Worm (Caenorhabditis elegans) whole organism, L4 larva: ENCODE data around the gene srbc-27.

Experiments
- R02D3.7 ChIP-seq: fragments of 150-350 bp; sonication (generic microtip); optimal IDR thresholded peaks from 3 replicates; lab custom pipeline; 2014; ENCODE audit warnings: missing biosample characterization, missing genetic modification characterization
- ctbp-1 ChIP-seq: fragments of 200-800 bp; sonication (Bioruptor generic); IDR thresholded peaks from 2 replicates; pipeline ENCODE4 v1.3.6; 2022; ENCODE audit warnings: missing genetic modification reagents, missing genetic modification characterization, missing compliant biosample characterization
- egl-27 ChIP-seq: sonication (generic microtip); optimal IDR thresholded peaks from 3 replicates; lab custom pipeline; 2017; ENCODE audit warnings: missing biosample characterization, missing genetic modification reagents, missing genetic modification characterization
- fos-1 ChIP-seq: fragments of 150-350 bp; optimal IDR thresholded peaks from 2 replicates; lab custom pipeline; 2014; ENCODE audit warnings: missing biosample characterization, missing genetic modification characterization
- lir-3 ChIP-seq: sonication (generic microtip); optimal IDR thresholded peaks from 2 replicates; lab custom pipeline; 2016; ENCODE audit warnings: mild to moderate bottlenecking, missing genetic modification characterization, missing compliant biosample characterization
- mdl-1 ChIP-seq, 2 experiments: fragments of 150-350 bp in 1 of 2; sonication (generic microtip) in 1 of 2; optimal IDR thresholded peaks; 2 replicates each; lab custom pipeline; 2014 to 2017; ENCODE audit warnings: missing biosample characterization in 2 of 2, missing genetic modification characterization in 2 of 2
- mep-1 ChIP-seq: fragments of 150-350 bp; sonication (generic microtip); optimal IDR thresholded peaks from 3 replicates; lab custom pipeline; 2014; ENCODE audit warnings: missing biosample characterization, missing genetic modification characterization
- nhr-77 ChIP-seq: fragments of 150-350 bp; optimal IDR thresholded peaks from 2 replicates; lab custom pipeline; 2014; ENCODE audit warnings: missing biosample characterization, missing genetic modification characterization

DNA sequence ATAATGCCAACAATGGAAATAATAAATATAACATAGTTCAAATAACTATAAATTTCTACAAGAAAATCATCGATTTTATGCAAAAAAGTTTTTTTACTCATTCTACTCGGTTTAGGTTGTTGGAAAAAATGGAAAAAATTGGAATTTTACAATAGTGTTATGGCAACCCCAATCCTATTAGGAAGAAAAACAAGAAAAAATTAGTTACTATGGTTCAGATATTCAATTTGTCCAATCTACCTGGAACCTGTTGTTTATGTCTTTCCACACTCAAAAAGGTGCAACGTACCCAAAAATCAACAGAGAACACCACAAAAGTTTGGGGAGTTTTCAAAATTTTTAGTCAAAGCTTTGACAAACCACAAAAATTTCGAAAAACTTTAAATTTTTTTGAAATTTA lies 937 bp upstream of the srbc-27 start, which contains the start of gene T27C5.10:
- TF ChIP-seq mdl-1 (tag; optimal IDR thresholded peaks at IDR 0.05; lab: Kevin White, UChicago) (no peak), mep-1 (no peak), lir-3 (tag; lab: Kevin White, UChicago) (no peak), ctbp-1 (GFP tag; lab: Robert Waterston, UW) (no peak), R02D3.7 (tag; lab: Kevin White, UChicago) (no peak), egl-27 (tag; lab: Kevin White, UChicago) (no peak), nhr-77 (tag; lab: Kevin White, UChicago) (no peak), fos-1 (tag; lab: Kevin White, UChicago) (no peak)
